Worm (Caenorhabditis elegans) whole organism, L4 larva: ENCODE measurements around the gene fli-1.

Experiments used
- lsy-2 ChIP-seq, 2 experiments: fragments of 150-350 bp in 1 of 2; sonication (generic microtip) in 1 of 2; optimal IDR thresholded peaks; 2 replicates each; lab custom pipeline; 2014 to 2017; ENCODE audit warnings: missing biosample characterization in 2 of 2, missing genetic modification characterization in 2 of 2
- mdl-1 ChIP-seq, 2 experiments: fragments of 150-350 bp in 1 of 2; sonication (generic microtip) in 1 of 2; optimal IDR thresholded peaks; 2 replicates each; lab custom pipeline; 2014 to 2017; ENCODE audit warnings: missing biosample characterization in 2 of 2, missing genetic modification characterization in 2 of 2
- zip-2 ChIP-seq: fragments of 150-350 bp; optimal IDR thresholded peaks from 2 replicates; lab custom pipeline; 2014; ENCODE audit warnings: missing biosample characterization, missing genetic modification characterization

ce11 chrIII:8684421-8684820 lies 885 bp upstream of the fli-1 start, which contains the start of gene anmt-1:
- TF ChIP-seq lsy-2 (tag; optimal IDR thresholded peaks at IDR 0.05; lab: Kevin White, UChicago), result no peak
- no peak for TF ChIP-seq zip-2 (tag; lab: Kevin White, UChicago)
- no peak for TF ChIP-seq mdl-1 (tag; optimal IDR thresholded peaks at IDR 0.05; lab: Kevin White, UChicago)
